Worm (Caenorhabditis elegans): ENCODE data around the gene F25E5.9.

The F25E5.9 gene

DNA sequence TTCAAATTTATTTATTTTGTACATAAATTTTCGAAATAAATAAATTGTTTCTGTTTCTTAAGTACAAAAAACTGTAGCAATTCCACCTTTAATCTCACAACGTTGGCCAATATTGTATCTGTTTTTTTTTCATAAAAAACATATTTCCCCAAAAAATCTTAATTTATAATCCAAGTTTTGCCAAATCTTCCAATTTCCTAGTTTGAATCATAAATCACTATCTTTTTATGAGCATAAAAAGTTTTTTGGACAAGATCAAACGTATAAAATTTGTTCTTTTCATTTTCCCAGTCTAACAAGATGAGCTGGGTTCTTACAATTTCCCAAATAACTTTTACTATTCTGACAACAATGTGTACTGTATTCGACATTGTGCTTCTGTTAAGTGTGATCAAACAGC, 17.6 kb downstream of the F25E5.9 start, which contains the start of gene srxa-4:
Gene srxa-4, plus strand, starts transcription at position 301 of the 400 bp plus-strand sequence.
- TF ChIP-seq lin-32 (GFP tag; optimal IDR thresholded peaks at IDR 0.05) (no peak), ham-2 (GFP tag; optimal IDR thresholded peaks at IDR 0.05) (no peak), ceh-39 (tag; optimal IDR thresholded peaks at IDR 0.05) (no peak), ces-1 (GFP tag; optimal IDR thresholded peaks at IDR 0.05) (no peak), nhr-237 (tag; optimal IDR thresholded peaks at IDR 0.05) (no peak), mab-5 (tag; optimal IDR thresholded peaks at IDR 0.05) (no peak), ceh-83 (GFP tag; optimal IDR thresholded peaks at IDR 0.05) (no peak), bed-3 (GFP tag; optimal IDR thresholded peaks at IDR 0.05) (no peak), lsy-2 (tag; optimal IDR thresholded peaks at IDR 0.05) (no peak), nhr-76 (tag; optimal IDR thresholded peaks at IDR 0.05) (no peak), nhr-2 (tag; optimal IDR thresholded peaks at IDR 0.05) (no peak)

DNA sequence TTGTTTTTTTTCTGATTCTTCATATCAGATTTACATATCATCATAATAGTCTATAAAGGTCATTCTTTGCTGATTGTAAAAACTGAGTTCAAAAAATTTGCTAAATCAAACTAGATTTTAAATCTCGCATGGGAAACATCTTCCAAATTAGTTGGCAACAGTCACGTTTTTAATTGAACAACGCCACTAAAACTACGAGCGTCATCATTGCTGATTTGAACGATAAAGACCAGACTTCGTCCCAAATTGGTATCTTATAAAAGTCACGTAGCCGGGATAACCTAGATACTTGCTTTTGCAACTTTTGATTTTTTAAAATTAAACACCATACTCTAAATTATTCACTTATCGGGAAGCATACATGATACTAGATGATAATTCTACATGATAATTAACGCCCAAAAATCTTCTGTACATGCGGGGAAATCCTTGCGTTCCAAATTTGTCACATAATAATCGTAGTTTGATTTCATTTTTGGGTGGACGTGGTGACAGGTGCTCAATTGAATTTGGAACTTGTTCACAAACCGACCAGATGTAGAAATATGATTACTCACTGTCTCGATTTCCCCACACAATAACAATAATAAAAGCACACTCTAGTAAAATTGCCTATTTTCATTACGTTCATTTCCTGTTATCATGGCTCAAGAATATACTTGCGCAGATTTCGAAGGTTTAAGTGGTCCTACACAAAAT, 20.6 kb downstream of the F25E5.9 start, which contains the start of gene srw-67:
Gene srw-67, plus strand, starts transcription at position 643 of the 699 bp plus-strand sequence.
- no peak for TF ChIP-seq nhr-12 (tag; optimal IDR thresholded peaks at IDR 0.05)
- no peak for TF ChIP-seq flh-1 (GFP tag; optimal IDR thresholded peaks at IDR 0.05)

DNA sequence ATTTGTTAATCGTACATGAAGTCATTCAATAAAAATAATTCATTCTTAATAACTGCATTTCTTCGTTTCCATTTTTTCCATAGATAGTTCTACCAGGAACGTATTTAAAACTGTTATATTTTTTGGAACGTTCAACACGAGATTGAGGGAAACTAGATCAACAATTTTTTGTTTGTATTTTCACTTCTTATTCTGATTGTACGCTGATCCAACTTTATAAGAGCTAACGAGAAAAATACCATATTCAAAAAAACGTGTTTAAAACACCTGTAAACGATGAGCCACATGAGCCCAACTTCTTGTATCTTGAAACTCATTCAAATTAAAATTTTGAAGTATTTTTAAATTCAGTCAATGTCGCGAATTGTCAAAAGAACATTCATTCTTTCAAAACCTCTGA, 21.1 kb downstream of the F25E5.9 start:
- no peak for TF ChIP-seq hlh-1 (tag; optimal IDR thresholded peaks at IDR 0.05)
- no peak for TF ChIP-seq lsy-2 (tag; optimal IDR thresholded peaks at IDR 0.05)
- no peak for TF ChIP-seq lin-13 (tag; optimal IDR thresholded peaks at IDR 0.05)
- no peak for TF ChIP-seq lin-32 (GFP tag; optimal IDR thresholded peaks at IDR 0.05)
- TF ChIP-seq blmp-1 (tag; optimal IDR thresholded peaks at IDR 0.05): no peak
- TF ChIP-seq ham-2 (GFP tag; optimal IDR thresholded peaks at IDR 0.05): no peak
- TF ChIP-seq mab-5 (tag; optimal IDR thresholded peaks at IDR 0.05): no peak
- no peak for TF ChIP-seq ceh-43 (GFP tag; optimal IDR thresholded peaks at IDR 0.05)
- no peak for TF ChIP-seq M03D4.4 (tag; optimal IDR thresholded peaks at IDR 0.05)
- TF ChIP-seq ceh-83 (GFP tag; optimal IDR thresholded peaks at IDR 0.05): no peak
- TF ChIP-seq bed-3 (GFP tag; optimal IDR thresholded peaks at IDR 0.05): no peak
- TF ChIP-seq cnd-1 (tag; optimal IDR thresholded peaks at IDR 0.05): no peak
- TF ChIP-seq elt-3 (tag; optimal IDR thresholded peaks at IDR 0.05): no peak
- no peak for TF ChIP-seq ztf-11 (tag; optimal IDR thresholded peaks at IDR 0.05)
- no peak for TF ChIP-seq elt-1 (tag; optimal IDR thresholded peaks at IDR 0.05; ENCODE audit: borderline replicate concordance, insufficient read depth)
- TF ChIP-seq drap-1 (GFP tag; optimal IDR thresholded peaks at IDR 0.05): no peak
- TF ChIP-seq mls-2 (tag; optimal IDR thresholded peaks at IDR 0.05): no peak
- TF ChIP-seq nhr-2 (tag; optimal IDR thresholded peaks at IDR 0.05): no peak
- no peak for TF ChIP-seq mep-1 (tag; optimal IDR thresholded peaks at IDR 0.05)

DNA sequence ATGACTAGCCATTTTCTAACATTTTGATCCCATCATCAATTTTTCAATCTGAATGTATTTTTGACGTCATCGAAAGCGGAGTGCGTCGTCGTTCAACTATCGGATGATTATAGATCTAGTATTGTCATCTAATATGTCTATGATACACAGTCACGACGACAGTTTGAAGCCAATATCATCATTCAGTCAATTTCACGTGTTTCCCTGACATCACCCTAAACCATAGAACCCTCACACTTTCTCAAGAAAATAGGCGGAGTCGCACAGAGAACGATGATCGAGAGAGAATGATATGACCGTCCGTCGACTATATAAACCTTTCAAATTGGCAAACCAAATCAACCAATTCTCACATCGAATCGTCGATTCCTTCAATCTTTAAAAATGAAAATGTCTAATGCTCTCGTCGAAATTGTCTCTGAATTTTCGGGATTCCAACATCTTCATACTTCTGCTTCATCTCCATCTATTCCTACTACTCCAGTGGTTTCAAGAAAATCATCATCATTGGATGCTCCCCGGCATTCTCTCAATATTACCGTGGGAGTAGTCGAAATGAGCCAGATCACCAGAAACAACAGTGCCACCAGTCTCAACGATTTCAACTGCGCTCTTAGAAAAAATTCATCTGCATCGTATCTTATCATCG, 21.8 kb downstream of the F25E5.9 start, which contains the start of gene F18E3.13:
Gene F18E3.13, plus strand, starts transcription at position 385 of the 649 bp plus-strand sequence.
- no peak for TF ChIP-seq nhr-12 (tag; optimal IDR thresholded peaks at IDR 0.05)
- TF ChIP-seq unc-62 (GFP tag; optimal IDR thresholded peaks at IDR 0.05): peak; percentile 69
- peak; percentile 22 for TF ChIP-seq elt-3 (tag; optimal IDR thresholded peaks at IDR 0.05)

DNA sequence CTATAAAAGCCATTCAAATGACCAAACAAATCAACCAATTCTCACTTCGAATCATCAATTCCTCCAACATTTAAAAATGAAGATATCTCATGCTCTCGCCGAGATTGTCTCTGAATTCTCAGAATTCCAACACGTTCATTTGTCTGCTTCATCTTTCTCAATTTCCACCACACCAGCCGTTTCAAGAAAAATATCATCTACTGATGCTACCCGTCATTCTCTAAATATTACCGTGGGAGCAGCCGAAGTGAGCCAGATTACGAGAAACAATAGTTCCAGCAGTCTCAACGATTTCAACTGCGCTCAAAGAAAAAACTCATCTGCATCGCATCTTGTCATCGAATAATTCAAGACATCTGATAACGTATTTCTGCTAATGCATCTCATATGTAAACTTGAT, 22.8 kb downstream of the F25E5.9 start, which contains the start of gene F18E3.12:
Gene F18E3.12, plus strand, starts transcription at position 77 of the 400 bp plus-strand sequence.
- TF ChIP-seq elt-3 (tag; optimal IDR thresholded peaks at IDR 0.05) (no peak), nhr-12 (tag; optimal IDR thresholded peaks at IDR 0.05) (no peak), tbx-8 (GFP tag; optimal IDR thresholded peaks at IDR 0.05) (no peak), nhr-28 (tag; optimal IDR thresholded peaks at IDR 0.05) (no peak), M03D4.4 (tag; optimal IDR thresholded peaks at IDR 0.05) (no peak), sem-2 (GFP tag; optimal IDR thresholded peaks at IDR 0.05) (no peak), elt-1 (tag; optimal IDR thresholded peaks at IDR 0.05; ENCODE audit: borderline replicate concordance, insufficient read depth) (no peak), unc-39 (tag; optimal IDR thresholded peaks at IDR 0.05) (no peak), ceh-39 (tag; optimal IDR thresholded peaks at IDR 0.05) (no peak), lin-32 (GFP tag; optimal IDR thresholded peaks at IDR 0.05) (no peak), ceh-43 (GFP tag; optimal IDR thresholded peaks at IDR 0.05) (no peak), sptf-1 (tag; optimal IDR thresholded peaks at IDR 0.05) (no peak), lsy-2 (tag; optimal IDR thresholded peaks at IDR 0.05) (no peak), cnd-1 (tag; optimal IDR thresholded peaks at IDR 0.05) (no peak), blmp-1 (tag; optimal IDR thresholded peaks at IDR 0.05) (no peak)
